Fruit fly (Drosophila melanogaster) whole organism: ENCODE results near the gene CG15773.

Experiments used
- CG8478 ChIP-seq: fragments of >200 bp; optimal IDR thresholded peaks from 2 replicates; lab custom pipeline; 2018; ENCODE audit warnings: inconsistent platforms
- Dll ChIP-seq: fragments of >200 bp; optimal IDR thresholded peaks from 2 replicates; lab custom pipeline; 2017
- psq ChIP-seq: fragments of >200 bp; optimal IDR thresholded peaks from 2 replicates; lab custom pipeline; 2017
- usp ChIP-seq: fragments of >200 bp; optimal IDR thresholded peaks from 2 replicates; lab custom pipeline; 2017; ENCODE audit warnings: missing biosample characterization, missing genetic modification characterization, mixed read lengths

DNA sequence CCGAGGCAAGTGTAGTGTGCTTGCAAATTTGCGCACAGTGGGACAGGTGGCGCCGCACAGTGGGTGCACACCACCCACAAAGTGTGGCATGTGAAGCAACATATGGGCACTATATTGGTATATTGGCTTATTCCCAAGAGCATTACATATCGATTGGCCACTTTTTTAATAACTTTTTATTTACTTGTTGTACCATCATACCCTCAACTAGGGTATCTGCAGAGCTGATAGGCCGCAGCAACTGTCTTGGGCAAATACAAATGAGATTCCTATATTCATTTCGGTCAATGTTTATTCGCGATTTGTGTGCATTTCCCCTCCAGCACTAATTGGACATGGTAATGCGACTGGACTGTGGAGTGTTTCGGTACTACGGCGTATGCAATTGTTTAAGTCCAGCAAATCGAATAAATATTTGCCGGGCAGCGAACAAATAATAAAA lies 7.8 kb upstream of the CG15773 start:
- TF ChIP-seq psq (lab: Kevin White, UChicago) (no peak), usp (GFP tag; lab: Kevin White, UChicago) (no peak), Dll (lab: Kevin White, UChicago) (no peak), CG8478 (lab: Kevin White, UChicago) (no peak)
